Worm (Caenorhabditis elegans) whole organism, late embryonic: Measurements from ENCODE around the gene F23D12.2.

Experiments
- ceh-48 ChIP-seq: sonication (generic microtip); optimal IDR thresholded peaks from 2 replicates; lab custom pipeline; 2016; ENCODE audit warnings: missing genetic modification characterization, inconsistent platforms, missing compliant biosample characterization
- hlh-30 ChIP-seq: sonication (generic microtip); optimal IDR thresholded peaks from 2 replicates; lab custom pipeline; 2017; ENCODE audit warnings: antibody characterized with exemption, missing genetic modification characterization, missing compliant biosample characterization; ENCODE audit not compliant: insufficient read depth
- pha-2 ChIP-seq: sonication (generic microtip); optimal IDR thresholded peaks from 2 replicates; lab custom pipeline; 2017; ENCODE audit warnings: mild to moderate bottlenecking, missing genetic modification characterization, missing compliant biosample characterization
- zip-5 ChIP-seq: sonication (generic microtip); optimal IDR thresholded peaks from 2 replicates; lab custom pipeline; 2016; ENCODE audit warnings: missing genetic modification characterization, missing compliant biosample characterization

- TF ChIP-seq ceh-48 (tag; lab: Kevin White, UChicago) = no peak
- TF ChIP-seq pha-2 (tag; lab: Kevin White, UChicago) = no peak
- TF ChIP-seq zip-5 (tag; lab: Kevin White, UChicago) = no peak
- TF ChIP-seq hlh-30 (tag; lab: Kevin White, UChicago) = no peak
These were observed 26.5 kb upstream of the F23D12.2 start, which contains the start of gene jmjd-3.2 for ce11 chrX:14447910-14448309.
